Fruit fly (Drosophila melanogaster): Measurements from ENCODE around the gene CG32115.

Gene CG32115

dm6 chr3L:12902579-12903228, 10.7 kb downstream of the CG32115 start, which contains the start of gene CG12520 (continued):
- TF ChIP-seq mam (GFP tag; optimal IDR thresholded peaks at IDR 0.05) (no peak), salm (tag; optimal IDR thresholded peaks at IDR 0.05) (no peak), ftz-f1 (GFP tag; optimal IDR thresholded peaks at IDR 0.05) (no peak), exex (tag; optimal IDR thresholded peaks at IDR 0.05) (peak; percentile 56), Lhr (GFP tag; optimal IDR thresholded peaks at IDR 0.05) (no peak), CG31388 (GFP tag; optimal IDR thresholded peaks at IDR 0.05) (no peak), org-1 (GFP tag; optimal IDR thresholded peaks at IDR 0.05) (no peak), hkb (optimal IDR thresholded peaks at IDR 0.05) (no peak), hkb (GFP tag; IDR thresholded peaks at IDR 0.05) (no peak), jigr1 (GFP tag; IDR thresholded peaks at IDR 0.05) (no peak), onecut (GFP tag; IDR thresholded peaks at IDR 0.05) (no peak), CG4730 (GFP tag; IDR thresholded peaks at IDR 0.05) (no peak), MBD-R2 (GFP tag; IDR thresholded peaks at IDR 0.05) (0 out of 2 replicates have a peak, but pooled peaks have one; percentile 24), br (optimal IDR thresholded peaks at IDR 0.05) (no peak), fd3F (GFP tag; optimal IDR thresholded peaks at IDR 0.05) (no peak), Mad (GFP tag; optimal IDR thresholded peaks at IDR 0.05) (no peak), CG7786 (GFP tag; optimal IDR thresholded peaks at IDR 0.05) (no peak), trh (GFP tag; optimal IDR thresholded peaks at IDR 0.05) (no peak), HmgZ (tag; optimal IDR thresholded peaks at IDR 0.05) (peak; percentile 14), CG6654 (GFP tag; optimal IDR thresholded peaks at IDR 0.05) (no peak), MESR4 (GFP tag; optimal IDR thresholded peaks at IDR 0.05) (no peak), CG13775 (GFP tag; optimal IDR thresholded peaks at IDR 0.05) (no peak)

DNA sequence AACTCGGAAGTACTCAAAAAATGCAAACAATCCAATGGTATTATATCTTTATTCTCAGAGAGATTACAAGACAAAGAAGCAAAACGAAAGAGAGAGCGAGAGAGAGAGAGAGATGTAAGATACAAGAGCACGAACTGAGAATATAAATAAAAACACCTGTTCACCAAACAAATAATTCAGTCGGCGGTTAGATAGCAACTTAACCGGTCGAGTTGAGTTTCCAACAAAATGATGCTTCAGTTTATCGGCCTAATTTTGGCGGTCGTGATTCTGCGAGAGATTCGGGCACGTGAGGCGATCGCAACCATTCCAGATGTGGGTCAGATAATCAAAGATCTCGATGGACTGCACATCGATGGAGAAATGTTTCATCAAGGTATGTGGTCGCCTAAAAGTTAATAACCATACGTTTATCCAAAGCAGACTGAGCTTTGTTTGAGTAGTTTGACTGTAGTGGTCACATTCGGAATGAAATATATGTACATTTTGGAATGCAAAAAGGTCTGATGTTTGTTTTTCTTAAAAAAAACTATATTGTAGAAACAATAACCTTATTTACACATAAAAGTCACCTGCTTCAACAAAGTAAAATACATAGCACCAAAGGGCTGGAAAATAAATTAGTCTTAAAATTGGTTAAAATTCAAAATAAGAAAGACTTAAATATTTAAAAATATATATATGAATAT, 20.8 kb downstream of the CG32115 start, which contains the start of gene CG14118:
Gene CG14118 (plus strand): TSS at position 174 of the 689 bp plus-strand sequence.
- TF ChIP-seq H15 (GFP tag; IDR thresholded peaks at IDR 0.05) = no peak
- TF ChIP-seq toy (GFP tag; IDR thresholded peaks at IDR 0.05) = no peak
- TF ChIP-seq schlank (tag; optimal IDR thresholded peaks at IDR 0.05) = no peak
- no peak for TF ChIP-seq B-H2 (GFP tag; optimal IDR thresholded peaks at IDR 0.05)
- peak; percentile 30 for TF ChIP-seq CG15269 (tag; optimal IDR thresholded peaks at IDR 0.05)
- TF ChIP-seq so (GFP tag; IDR thresholded peaks at IDR 0.05) = no peak
- TF ChIP-seq CG6765 (GFP tag; optimal IDR thresholded peaks at IDR 0.05) = no peak
- TF ChIP-seq CG6175 (GFP tag; IDR thresholded peaks at IDR 0.05) = no peak
- TF ChIP-seq CG34224 (GFP tag; IDR thresholded peaks at IDR 0.05; ENCODE audit: partially characterized antibody) = no peak
- no peak for TF ChIP-seq aop (GFP tag; IDR thresholded peaks at IDR 0.05)
- no peak for TF ChIP-seq bsh (GFP tag; optimal IDR thresholded peaks at IDR 0.05)
- no peak for TF ChIP-seq slp2 (GFP tag; optimal IDR thresholded peaks at IDR 0.05)
- no peak for TF ChIP-seq CG13894 (tag; optimal IDR thresholded peaks at IDR 0.05)
- no peak for TF ChIP-seq CG6254 (GFP tag; optimal IDR thresholded peaks at IDR 0.05)
- no peak for TF ChIP-seq vvl (GFP tag; IDR thresholded peaks at IDR 0.05)
- TF ChIP-seq Gsc (GFP tag; IDR thresholded peaks at IDR 0.05) = no peak
- no peak for TF ChIP-seq CG11504 (tag; optimal IDR thresholded peaks at IDR 0.05)
- no peak for TF ChIP-seq her (GFP tag; optimal IDR thresholded peaks at IDR 0.05)
- no peak for TF ChIP-seq CG43689 (GFP tag; IDR thresholded peaks at IDR 0.05)
- peak; percentile 6 for TF ChIP-seq nau (GFP tag; optimal IDR thresholded peaks at IDR 0.05)
- no peak for TF ChIP-seq maf-S (GFP tag; optimal IDR thresholded peaks at IDR 0.05)
- no peak for TF ChIP-seq tna (GFP tag; IDR thresholded peaks at IDR 0.05; ENCODE audit: partially characterized antibody)
- peak; percentile 21 for TF ChIP-seq caup (GFP tag; optimal IDR thresholded peaks at IDR 0.05; ENCODE audit: severe bottlenecking)
- TF ChIP-seq gsb-n (tag; optimal IDR thresholded peaks at IDR 0.05) = no peak
- TF ChIP-seq dati (GFP tag; IDR thresholded peaks at IDR 0.05) = no peak
- no peak for TF ChIP-seq CG5953 (GFP tag; IDR thresholded peaks at IDR 0.05)
- no peak for TF ChIP-seq az2 (GFP tag; optimal IDR thresholded peaks at IDR 0.05)
- no peak for TF ChIP-seq Max (GFP tag; optimal IDR thresholded peaks at IDR 0.05)
- no peak for TF ChIP-seq ATbp (GFP tag; optimal IDR thresholded peaks at IDR 0.05)
